Fruit fly (Drosophila melanogaster): Measurements from ENCODE around the gene Polr1D.

Polr1D gene

dm6 chr2L:19159552-19160406, 24.7 kb upstream of the Polr1D start:
- TF ChIP-seq CG17801 (GFP tag; optimal IDR thresholded peaks at IDR 0.05; ENCODE audit: partially characterized antibody), result no peak

- TF ChIP-seq CG17801 (GFP tag; optimal IDR thresholded peaks at IDR 0.05; ENCODE audit: partially characterized antibody), result no peak
These were observed 23.9 kb upstream of the Polr1D start for dm6 chr2L:19158679-19159551.

- peak; percentile 79 for TF ChIP-seq CG17801 (GFP tag; optimal IDR thresholded peaks at IDR 0.05; ENCODE audit: partially characterized antibody)
These were observed 23.1 kb upstream of the Polr1D start for dm6 chr2L:19158005-19158666.

dm6 chr2L:19156737-19157287, 21.8 kb upstream of the Polr1D start:
- TF ChIP-seq CG17801 (GFP tag; optimal IDR thresholded peaks at IDR 0.05; ENCODE audit: partially characterized antibody), result peak; percentile 11

dm6 chr2L:19155937-19156736, 21.1 kb upstream of the Polr1D start:
- peak; percentile 61 for TF ChIP-seq CG17801 (GFP tag; optimal IDR thresholded peaks at IDR 0.05; ENCODE audit: partially characterized antibody)

dm6 chr2L:19154893-19155389, 19.9 kb upstream of the Polr1D start:
- TF ChIP-seq CG17801 (GFP tag; optimal IDR thresholded peaks at IDR 0.05; ENCODE audit: partially characterized antibody), result no peak

dm6 chr2L:19146645-19147044, 11.6 kb upstream of the Polr1D start:
- no peak for TF ChIP-seq CG17801 (GFP tag; optimal IDR thresholded peaks at IDR 0.05; ENCODE audit: partially characterized antibody)

dm6 chr2L:19146047-19146446, 11.0 kb upstream of the Polr1D start:
- TF ChIP-seq CG17801 (GFP tag; optimal IDR thresholded peaks at IDR 0.05; ENCODE audit: partially characterized antibody), result no peak

dm6 chr2L:19144115-19144514, 9.1 kb upstream of the Polr1D start:
- TF ChIP-seq CG17801 (GFP tag; optimal IDR thresholded peaks at IDR 0.05; ENCODE audit: partially characterized antibody), result no peak

- no peak for TF ChIP-seq CG17801 (GFP tag; optimal IDR thresholded peaks at IDR 0.05; ENCODE audit: partially characterized antibody)
These were observed 7.3 kb upstream of the Polr1D start for dm6 chr2L:19142176-19142870.

- peak; percentile 86 for TF ChIP-seq CG17801 (GFP tag; optimal IDR thresholded peaks at IDR 0.05; ENCODE audit: partially characterized antibody)
These were observed 6.5 kb upstream of the Polr1D start for dm6 chr2L:19141435-19142126.

- peak; percentile 79 for TF ChIP-seq CG17801 (GFP tag; optimal IDR thresholded peaks at IDR 0.05; ENCODE audit: partially characterized antibody)
These were observed 5.9 kb upstream of the Polr1D start for dm6 chr2L:19140984-19141262.

All from ovary, adult (tissue).